Worm (Caenorhabditis elegans) whole organism, L1 larva: ENCODE data around the gene rnp-5.

Source experiments
- ama-1 ChIP-seq: fragments of 150-350 bp; optimal IDR thresholded peaks from 2 replicates; lab custom pipeline; 2014
- efl-1 ChIP-seq, 4 experiments: fragments of 150-350 bp; optimal IDR thresholded peaks in 3 of 4; peaks in 1 of 4; 1 replicate in 1 of 4; 2 replicates in 3 of 4; lab custom pipeline; 2014; ENCODE audit warnings: missing biosample characterization in 2 of 4, missing genetic modification characterization in 2 of 4, missing genetic modification reagents in 2 of 4
- lin-13 ChIP-seq: fragments of 150-350 bp; optimal IDR thresholded peaks from 2 replicates; lab custom pipeline; 2014; ENCODE audit warnings: missing biosample characterization, missing genetic modification reagents, missing genetic modification characterization
- nhr-77 ChIP-seq: fragments of 150-350 bp; optimal IDR thresholded peaks from 2 replicates; lab custom pipeline; 2014; ENCODE audit warnings: missing biosample characterization, missing genetic modification characterization
- nhr-90 ChIP-seq: sonication (generic microtip); optimal IDR thresholded peaks from 2 replicates; lab custom pipeline; 2016; ENCODE audit warnings: mild to moderate bottlenecking, missing genetic modification characterization, missing compliant biosample characterization; ENCODE audit not compliant: poor library complexity
- sptf-1 ChIP-seq: fragments of 150-350 bp; optimal IDR thresholded peaks from 2 replicates; lab custom pipeline; 2014; ENCODE audit warnings: missing biosample characterization, missing genetic modification characterization
- zag-1 ChIP-seq: fragments of 150-350 bp; optimal IDR thresholded peaks from 2 replicates; lab custom pipeline; 2014; ENCODE audit warnings: missing biosample characterization, missing genetic modification characterization
- ztf-11 ChIP-seq, 2 experiments: sonication (generic microtip); optimal IDR thresholded peaks; 2 replicates each; lab custom pipeline; 2016 to 2017; ENCODE audit warnings: missing genetic modification characterization in 2 of 2, missing biosample characterization in 1 of 2, missing compliant biosample characterization in 1 of 2

- TF ChIP-seq nhr-90 (tag; lab: Kevin White, UChicago) (no peak), efl-1 (optimal IDR thresholded peaks at IDR 0.05; lab: Kevin White, UChicago) (no peak), efl-1 (GFP tag; optimal IDR thresholded peaks at IDR 0.05 in 1 of 2; lab: Kevin White, UChicago) (no peak), zag-1 (tag; lab: Kevin White, UChicago) (no peak), sptf-1 (tag; lab: Kevin White, UChicago) (no peak), ama-1 (lab: Kevin White, UChicago) (no peak), ztf-11 (tag; optimal IDR thresholded peaks at IDR 0.05; lab: Kevin White, UChicago) (no peak), lin-13 (GFP tag; lab: Kevin White, UChicago) (no peak), nhr-77 (tag; lab: Kevin White, UChicago) (no peak)
Measured at ce11 chrIII:841177-841576, 12.5 kb downstream of the rnp-5 start, which contains the start of gene K02F3.9.
